Worm (Caenorhabditis elegans): ENCODE measurements around the gene snf-7.

DNA sequence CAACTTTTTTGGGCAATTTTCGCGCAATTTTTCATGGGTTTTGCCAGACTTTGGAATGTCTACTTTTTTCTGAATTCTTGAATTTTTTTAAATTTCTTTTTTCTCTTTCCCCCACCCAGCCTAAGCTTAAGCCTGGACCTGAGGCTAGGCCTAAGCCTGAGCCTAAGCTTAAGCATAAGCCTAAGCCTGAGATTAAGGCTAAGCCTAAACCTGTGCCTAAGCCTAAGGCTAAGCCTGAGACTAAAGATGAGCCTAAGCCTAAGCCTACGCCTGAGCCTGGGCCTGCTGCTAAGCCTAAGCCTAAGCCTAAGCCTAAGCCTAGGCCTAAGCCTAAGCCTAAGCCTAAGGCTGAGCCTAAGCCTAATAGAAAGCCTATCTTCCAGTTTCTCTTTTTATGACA lies 51.0 kb downstream of the snf-7 start:
- TF ChIP-seq flt-1 (GFP tag; IDR thresholded peaks at IDR 0.05): no peak
- no peak for TF ChIP-seq ztf-23 (GFP tag; IDR thresholded peaks at IDR 0.05)
- no peak for TF ChIP-seq klf-2 (GFP tag; conservative IDR thresholded peaks at IDR 0.05)
